Worm (Caenorhabditis elegans) whole organism, midembryonic: ENCODE measurements around the gene flp-23.

Experiments used
- cog-1 ChIP-seq: sonication (generic microtip); optimal IDR thresholded peaks from 2 replicates; lab custom pipeline; 2016; ENCODE audit warnings: missing genetic modification characterization, missing compliant biosample characterization
- flt-1 ChIP-seq: fragments of 200-800 bp; sonication (Bioruptor generic); IDR thresholded peaks from 2 replicates; pipeline ENCODE4 v1.3.6; 2022; ENCODE audit warnings: missing genetic modification characterization, missing compliant biosample characterization
- klf-2 ChIP-seq: fragments of 200-800 bp; sonication (Bioruptor generic); conservative IDR thresholded peaks from 2 replicates; pipeline ENCODE4 v1.3.6; 2022; ENCODE audit warnings: missing genetic modification reagents, missing genetic modification characterization, missing compliant biosample characterization
- med-1 ChIP-seq: sonication (generic microtip); optimal IDR thresholded peaks from 2 replicates; lab custom pipeline; 2017; ENCODE audit warnings: missing genetic modification characterization, mild to moderate bottlenecking, missing compliant biosample characterization, antibody characterized with exemption, missing genetic modification reagents; ENCODE audit not compliant: insufficient read depth
- ref-1 ChIP-seq: fragments of 200-800 bp; sonication (Bioruptor generic); conservative IDR thresholded peaks from 2 replicates; pipeline ENCODE4 v1.3.6; 2022; ENCODE audit warnings: missing genetic modification reagents, missing genetic modification characterization, missing compliant biosample characterization
- tab-1 ChIP-seq: fragments of 200-800 bp; sonication (Bioruptor generic); IDR thresholded peaks from 2 replicates; pipeline ENCODE4 v1.3.6; 2022; ENCODE audit warnings: missing genetic modification characterization, missing compliant biosample characterization
- ztf-23 ChIP-seq: fragments of 200-800 bp; sonication (Bioruptor generic); IDR thresholded peaks from 2 replicates; pipeline ENCODE4 v1.3.6; 2022; ENCODE audit warnings: missing genetic modification reagents, missing genetic modification characterization, missing compliant biosample characterization
- ztf-29 ChIP-seq: fragments of 200-800 bp; sonication (Bioruptor generic); IDR thresholded peaks from 2 replicates; pipeline ENCODE4 v1.3.6; 2022; ENCODE audit warnings: missing genetic modification reagents, missing genetic modification characterization, missing compliant biosample characterization

- TF ChIP-seq med-1 (GFP tag; lab: Kevin White, UChicago) (no peak), flt-1 (GFP tag; lab: Robert Waterston, UW) (no peak), ref-1 (GFP tag; lab: Robert Waterston, UW) (no peak), klf-2 (GFP tag; lab: Robert Waterston, UW) (no peak), ztf-29 (no peak), cog-1 (tag; lab: Kevin White, UChicago) (no peak), tab-1 (GFP tag; lab: Robert Waterston, UW) (no peak), ztf-23 (GFP tag; lab: Robert Waterston, UW) (no peak)
These were observed 14.4 kb downstream of the flp-23 start, which contains the start of gene F22B7.1 for ce11 chrIII:8664897-8665388.
